Worm (Caenorhabditis elegans) whole organism, L2 larva: ENCODE results near the gene T26A8.3.

Experiments
- F13H6.1 ChIP-seq: sonication (generic microtip); optimal IDR thresholded peaks from 2 replicates; lab custom pipeline; 2016; ENCODE audit warnings: missing genetic modification characterization, missing compliant biosample characterization
- ama-1 ChIP-seq: fragments of 150-350 bp; optimal IDR thresholded peaks from 2 replicates; lab custom pipeline; 2018; ENCODE audit warnings: inconsistent platforms
- lin-39 ChIP-seq: fragments of 150-350 bp; optimal IDR thresholded peaks from 2 replicates; lab custom pipeline; 2014; ENCODE audit warnings: missing biosample characterization, missing genetic modification reagents, missing genetic modification characterization
- mdl-1 ChIP-seq, 2 experiments: fragments of 150-350 bp in 1 of 2; sonication (generic microtip) in 1 of 2; optimal IDR thresholded peaks; 2 replicates each; lab custom pipeline; 2017; ENCODE audit warnings: missing biosample characterization in 2 of 2, missing genetic modification characterization in 2 of 2
- nhr-23 ChIP-seq: fragments of 150-350 bp; optimal IDR thresholded peaks from 2 replicates; lab custom pipeline; 2014; ENCODE audit warnings: missing biosample characterization, missing genetic modification reagents, missing genetic modification characterization
- nhr-237 ChIP-seq: fragments of 150-350 bp; optimal IDR thresholded peaks from 2 replicates; lab custom pipeline; 2014; ENCODE audit warnings: missing biosample characterization, missing genetic modification characterization
- nhr-77 ChIP-seq: fragments of 150-350 bp; optimal IDR thresholded peaks from 2 replicates; lab custom pipeline; 2014; ENCODE audit warnings: missing biosample characterization, missing genetic modification characterization
- ztf-4 ChIP-seq: fragments of 150-350 bp; optimal IDR thresholded peaks from 2 replicates; lab custom pipeline; 2014; ENCODE audit warnings: missing biosample characterization, missing genetic modification characterization

ce11 chrIV:8464187-8464586, 37.8 kb upstream of the T26A8.3 start:
- no peak for TF ChIP-seq ama-1
- no peak for TF ChIP-seq F13H6.1 (tag; lab: Kevin White, UChicago)
- TF ChIP-seq lin-39 (tag; lab: Kevin White, UChicago) = no peak
- no peak for TF ChIP-seq nhr-237 (tag; lab: Kevin White, UChicago)
- TF ChIP-seq mdl-1 (tag; optimal IDR thresholded peaks at IDR 0.05; lab: Kevin White, UChicago) = peak in 1 of 2 experiments; percentile 6
- TF ChIP-seq nhr-77 (tag; lab: Kevin White, UChicago) = no peak
- TF ChIP-seq nhr-23 (tag; lab: Kevin White, UChicago) = no peak
- TF ChIP-seq ztf-4 (tag; lab: Kevin White, UChicago) = no peak
